Fruit fly (Drosophila melanogaster) whole organism, adult: Measurements from ENCODE around the gene Ten-a.

Experiments used
- CG14711 ChIP-seq: fragments of 200-800 bp; sonication (Bioruptor generic); optimal IDR thresholded peaks from 2 replicates; lab custom pipeline; 2018; ENCODE audit warnings: missing biosample characterization, mild to moderate bottlenecking, missing genetic modification characterization, moderate library complexity
- CG5204 ChIP-seq: fragments of 200-800 bp; sonication (Bioruptor generic); optimal IDR thresholded peaks from 2 replicates; lab custom pipeline; 2016; ENCODE audit warnings: missing biosample characterization, missing genetic modification characterization
- CG7045 ChIP-seq: fragments of 200-800 bp; sonication (Bioruptor generic); optimal IDR thresholded peaks from 2 replicates; lab custom pipeline; 2017; ENCODE audit warnings: missing biosample characterization, mild to moderate bottlenecking, missing genetic modification characterization
- Mnt ChIP-seq: fragments of 200-800 bp; sonication (Bioruptor generic); optimal IDR thresholded peaks from 2 replicates; lab custom pipeline; 2016; ENCODE audit warnings: missing biosample characterization, mild to moderate bottlenecking, missing genetic modification characterization
- bab1 ChIP-seq: fragments of 200-800 bp; sonication (Bioruptor generic); optimal IDR thresholded peaks from 3 replicates; lab custom pipeline; 2019; ENCODE audit warnings: missing biosample characterization, mild to moderate bottlenecking, missing genetic modification characterization, moderate library complexity
- cnc ChIP-seq, 2 experiments: fragments of >200 bp; optimal IDR thresholded peaks; 2 replicates each; lab custom pipeline; 2017
- kay ChIP-seq: fragments of 200-800 bp; sonication (Bioruptor generic); peaks from one replicate; lab custom pipeline; 2016; ENCODE audit warnings: missing biosample characterization, missing genetic modification characterization, borderline replicate concordance
- pad ChIP-seq: fragments of 200-800 bp; sonication (Bioruptor generic); optimal IDR thresholded peaks from 3 replicates; lab custom pipeline; 2017; ENCODE audit warnings: missing biosample characterization, missing genetic modification characterization, mild to moderate bottlenecking, moderate library complexity, missing genetic modification reagents
- tj ChIP-seq: fragments of 200-800 bp; sonication (Bioruptor generic); optimal IDR thresholded peaks from 3 replicates; lab custom pipeline; 2017; ENCODE audit warnings: missing biosample characterization, mild to moderate bottlenecking, missing genetic modification characterization, moderate library complexity

DNA sequence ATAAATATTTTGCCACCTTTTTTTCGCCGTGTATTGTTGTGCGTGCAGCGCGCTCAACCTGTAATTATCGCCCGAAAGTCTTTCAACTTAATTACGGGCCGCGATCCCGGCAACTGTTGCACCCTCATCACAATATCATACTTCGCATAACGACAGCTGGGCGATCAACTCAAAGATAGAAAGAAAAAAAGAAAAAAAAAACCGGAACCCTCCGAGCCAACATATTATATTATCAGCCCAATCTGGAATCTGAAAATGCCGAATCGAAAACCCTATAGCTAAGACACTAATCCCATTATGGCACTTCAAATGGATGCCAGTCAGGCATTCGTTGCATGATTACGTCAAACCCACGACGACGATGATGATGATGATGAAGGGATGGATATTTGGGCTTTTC is 217.3 kb downstream of the Ten-a start:
- TF ChIP-seq CG7045 (GFP tag; lab: Kevin White, UChicago) = no peak
- TF ChIP-seq CG14711 (tag; lab: Kevin White, UChicago) = no peak
- TF ChIP-seq Mnt (GFP tag; lab: Kevin White, UChicago) = no peak
- no peak for TF ChIP-seq CG5204 (GFP tag; lab: Kevin White, UChicago)
- no peak for TF ChIP-seq tj (GFP tag; lab: Kevin White, UChicago)
- no peak for TF ChIP-seq kay (GFP tag; lab: Kevin White, UChicago)
- TF ChIP-seq pad = no peak
- no peak for TF ChIP-seq bab1 (GFP tag; lab: Kevin White, UChicago)
- no peak for TF ChIP-seq cnc (optimal IDR thresholded peaks at IDR 0.05; lab: Kevin White, UChicago)
